Worm (Caenorhabditis elegans) whole organism, mixed stage, embryonic: ENCODE measurements around the gene cwf-19L2.

ENCODE experiments used
- ceh-43 ChIP-seq: fragments of 200-800 bp; sonication (Bioruptor generic); optimal IDR thresholded peaks from 2 replicates; lab custom pipeline; 2018; ENCODE audit warnings: mild to moderate bottlenecking, missing genetic modification characterization, moderate library complexity, missing compliant biosample characterization
- ces-1 ChIP-seq: fragments of 150-350 bp; optimal IDR thresholded peaks from 2 replicates; lab custom pipeline; 2014; ENCODE audit warnings: missing biosample characterization, missing genetic modification reagents, missing genetic modification characterization
- elt-1 ChIP-seq: sonication (generic microtip); optimal IDR thresholded peaks from 2 replicates; lab custom pipeline; 2017; ENCODE audit warnings: missing genetic modification characterization, mild to moderate bottlenecking, missing compliant biosample characterization, antibody characterized with exemption, moderate library complexity, borderline replicate concordance; ENCODE audit not compliant: insufficient read depth
- ham-2 ChIP-seq: fragments of 200-800 bp; sonication (Bioruptor generic); optimal IDR thresholded peaks from 2 replicates; lab custom pipeline; 2018; ENCODE audit warnings: mild to moderate bottlenecking, missing genetic modification characterization, missing compliant biosample characterization
- lin-13 ChIP-seq: fragments of 150-350 bp; optimal IDR thresholded peaks from 2 replicates; lab custom pipeline; 2014; ENCODE audit warnings: missing biosample characterization, missing genetic modification characterization
- mab-5 ChIP-seq: fragments of 150-350 bp; optimal IDR thresholded peaks from 2 replicates; lab custom pipeline; 2014; ENCODE audit warnings: missing biosample characterization, missing genetic modification characterization
- mep-1 ChIP-seq: fragments of 150-350 bp; optimal IDR thresholded peaks from 2 replicates; lab custom pipeline; 2017; ENCODE audit warnings: missing biosample characterization, missing genetic modification reagents, missing genetic modification characterization, inconsistent platforms
- nhr-12 ChIP-seq: fragments of 150-350 bp; optimal IDR thresholded peaks from 2 replicates; lab custom pipeline; 2014; ENCODE audit warnings: missing biosample characterization, missing genetic modification characterization
- nhr-237 ChIP-seq: fragments of 150-350 bp; optimal IDR thresholded peaks from 2 replicates; lab custom pipeline; 2014; ENCODE audit warnings: missing biosample characterization, missing genetic modification characterization
- pha-4 ChIP-seq: fragments of 150-350 bp; optimal IDR thresholded peaks from 2 replicates; lab custom pipeline; 2018; ENCODE audit warnings: missing biosample characterization, missing genetic modification reagents, missing genetic modification characterization
- snpc-4 ChIP-seq: fragments of 150-350 bp; optimal IDR thresholded peaks from 2 replicates; lab custom pipeline; 2014; ENCODE audit warnings: missing biosample characterization, missing genetic modification characterization
- sptf-1 ChIP-seq: sonication (generic microtip); optimal IDR thresholded peaks from 2 replicates; lab custom pipeline; 2017; ENCODE audit warnings: mild to moderate bottlenecking, missing genetic modification characterization, moderate library complexity, missing compliant biosample characterization
- unc-62 ChIP-seq: fragments of 150-350 bp; optimal IDR thresholded peaks from 2 replicates; lab custom pipeline; 2014; ENCODE audit warnings: missing biosample characterization, missing genetic modification reagents, missing genetic modification characterization

DNA sequence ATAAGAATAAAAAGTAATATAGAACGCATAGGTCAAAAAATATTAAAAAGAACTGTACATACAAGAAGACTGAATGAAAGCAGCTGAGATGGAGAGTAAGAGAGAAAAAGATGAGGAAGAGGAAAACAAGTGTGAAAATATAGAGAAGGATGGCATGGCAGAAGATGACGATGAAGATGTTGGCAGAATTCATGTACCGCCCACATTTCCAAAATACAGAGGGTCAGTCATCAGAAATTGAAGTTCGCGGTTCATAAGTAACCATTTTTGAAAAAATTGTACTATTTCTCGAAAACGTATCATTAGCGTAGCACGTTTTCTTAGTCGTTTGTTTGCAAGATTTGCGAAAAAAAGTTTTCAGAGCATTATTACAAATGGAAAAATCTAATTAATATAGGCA, 45.7 kb upstream of the cwf-19L2 start, which contains the start of gene zmp-6:
- no peak for TF ChIP-seq nhr-12 (tag; lab: Kevin White, UChicago)
- TF ChIP-seq mab-5 (tag; lab: Kevin White, UChicago) = no peak
- no peak for TF ChIP-seq ceh-43 (GFP tag; lab: Kevin White, UChicago)
- TF ChIP-seq sptf-1 = no peak
- TF ChIP-seq ces-1 (GFP tag; lab: Kevin White, UChicago) = no peak
- TF ChIP-seq pha-4 (tag; lab: Kevin White, UChicago) = no peak
- no peak for TF ChIP-seq elt-1 (tag; lab: Kevin White, UChicago)
- TF ChIP-seq lin-13 (tag; lab: Kevin White, UChicago) = no peak
- TF ChIP-seq unc-62 (GFP tag; lab: Kevin White, UChicago) = no peak
- TF ChIP-seq ham-2 (GFP tag; lab: Kevin White, UChicago) = no peak
- TF ChIP-seq mep-1 (tag; lab: Kevin White, UChicago) = no peak
- no peak for TF ChIP-seq snpc-4
- TF ChIP-seq nhr-237 (tag; lab: Kevin White, UChicago) = no peak
